Fruit fly (Drosophila melanogaster) whole organism: ENCODE measurements around the gene BORCS5.

Source experiments
- CG8478 ChIP-seq: fragments of >200 bp; optimal IDR thresholded peaks from 2 replicates; lab custom pipeline; 2018; ENCODE audit warnings: inconsistent platforms
- Dll ChIP-seq: fragments of >200 bp; optimal IDR thresholded peaks from 2 replicates; lab custom pipeline; 2017
- EcR ChIP-seq, 2 experiments: fragments of >200 bp; optimal IDR thresholded peaks; 2 replicates each; lab custom pipeline; 2017; ENCODE audit warnings: missing biosample characterization in 2 of 2, missing genetic modification characterization in 2 of 2, missing genetic modification reagents in 2 of 2
- psq ChIP-seq: fragments of >200 bp; optimal IDR thresholded peaks from 2 replicates; lab custom pipeline; 2017
- usp ChIP-seq: fragments of >200 bp; optimal IDR thresholded peaks from 2 replicates; lab custom pipeline; 2017; ENCODE audit warnings: missing biosample characterization, missing genetic modification characterization, mixed read lengths

- TF ChIP-seq psq (lab: Kevin White, UChicago) = no peak
- TF ChIP-seq usp (GFP tag; lab: Kevin White, UChicago) = no peak
- TF ChIP-seq Dll = no peak
- no peak for TF ChIP-seq EcR (GFP tag; optimal IDR thresholded peaks at IDR 0.05; lab: Kevin White, UChicago)
- no peak for TF ChIP-seq CG8478 (lab: Kevin White, UChicago)
Observed at dm6 chrX:11872517-11872916, at the start of gene BORCS5.
